Worm (Caenorhabditis elegans) whole organism, L1 larva: Measurements from ENCODE around the gene rev-1.

Source experiments
- ama-1 ChIP-seq: fragments of 150-350 bp; optimal IDR thresholded peaks from 2 replicates; lab custom pipeline; 2014
- dpl-1 ChIP-seq, 3 experiments: fragments of 150-350 bp in 2 of 3; sonication (generic microtip) in 1 of 3; optimal IDR thresholded peaks; 2 replicates each; lab custom pipeline; 2014 to 2017; ENCODE audit warnings: missing biosample characterization in 3 of 3, missing genetic modification characterization in 3 of 3, missing genetic modification reagents in 3 of 3
- fkh-4 ChIP-seq: sonication (generic microtip); optimal IDR thresholded peaks from 2 replicates; lab custom pipeline; 2016; ENCODE audit warnings: missing compliant biosample characterization, missing genetic modification characterization, borderline replicate concordance
- nhr-28 ChIP-seq: fragments of 150-350 bp; optimal IDR thresholded peaks from 2 replicates; lab custom pipeline; 2014; ENCODE audit warnings: missing biosample characterization, missing genetic modification characterization
- nhr-76 ChIP-seq: sonication (generic microtip); optimal IDR thresholded peaks from 2 replicates; lab custom pipeline; 2017; ENCODE audit warnings: missing biosample characterization, missing genetic modification characterization
- zip-4 ChIP-seq: fragments of 200-800 bp; sonication (Bioruptor generic); optimal IDR thresholded peaks from 2 replicates; lab custom pipeline; 2018; ENCODE audit warnings: mild to moderate bottlenecking, missing genetic modification characterization, moderate library complexity, missing compliant biosample characterization
- ztf-4 ChIP-seq: fragments of 150-350 bp; optimal IDR thresholded peaks from 2 replicates; lab custom pipeline; 2014; ENCODE audit warnings: missing biosample characterization, missing genetic modification characterization

DNA sequence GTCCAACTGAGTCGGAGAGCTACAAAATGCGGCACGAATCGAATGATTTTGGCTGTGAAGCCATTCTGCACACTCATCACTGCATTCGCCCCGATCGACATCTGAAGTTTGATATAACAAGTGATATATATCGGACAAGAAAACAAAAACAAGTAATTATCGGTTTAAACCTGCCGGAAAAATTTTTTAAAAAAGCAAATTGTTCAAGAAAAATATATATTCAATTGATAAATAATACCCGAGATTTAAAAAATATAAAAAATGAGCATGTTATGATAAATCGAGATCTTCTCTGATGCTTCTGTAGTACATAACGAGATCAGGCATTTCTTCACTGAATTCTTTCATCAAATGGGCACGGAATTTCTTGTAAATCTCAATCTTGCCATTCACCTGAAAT lies 46.7 kb upstream of the rev-1 start, which contains the start of gene T09A5.5:
- no peak for TF ChIP-seq dpl-1 (GFP tag; optimal IDR thresholded peaks at IDR 0.05; lab: Kevin White, UChicago)
- TF ChIP-seq ama-1 (lab: Kevin White, UChicago): no peak
- TF ChIP-seq nhr-28 (tag; lab: Kevin White, UChicago): no peak
- TF ChIP-seq zip-4 (GFP tag; lab: Kevin White, UChicago): no peak
- TF ChIP-seq fkh-4 (tag; lab: Kevin White, UChicago): no peak
- TF ChIP-seq ztf-4: no peak
- TF ChIP-seq nhr-76 (tag; lab: Kevin White, UChicago): no peak
